Fruit fly (Drosophila melanogaster) whole organism, adult: ENCODE data around the gene CG16953.

Experiments used
- kay ChIP-seq: fragments of 200-800 bp; sonication (Bioruptor generic); peaks from one replicate; lab custom pipeline; 2016; ENCODE audit warnings: missing biosample characterization, missing genetic modification characterization, borderline replicate concordance
- pad ChIP-seq: fragments of 200-800 bp; sonication (Bioruptor generic); optimal IDR thresholded peaks from 3 replicates; lab custom pipeline; 2017; ENCODE audit warnings: missing biosample characterization, missing genetic modification characterization, mild to moderate bottlenecking, moderate library complexity, missing genetic modification reagents
- toe ChIP-seq: fragments of 200-800 bp; sonication (Bioruptor generic); optimal IDR thresholded peaks from 2 replicates; lab custom pipeline; 2016; ENCODE audit warnings: missing biosample characterization, missing genetic modification characterization

- no peak for TF ChIP-seq pad (GFP tag; lab: Kevin White, UChicago)
- TF ChIP-seq toe (GFP tag; lab: Kevin White, UChicago): no peak
- TF ChIP-seq kay (GFP tag; lab: Kevin White, UChicago): no peak
Observed at dm6 chr3R:20621805-20622286, 36.2 kb upstream of the CG16953 start, which contains the start of gene H.
